Fruit fly (Drosophila melanogaster) whole organism, embryonic: ENCODE measurements around the gene CG1638.

Experiments used
- Abd-B ChIP-seq: fragments of 200-800 bp; sonication (Bioruptor generic); optimal IDR thresholded peaks from 2 replicates; lab custom pipeline; 2018; ENCODE audit warnings: missing biosample characterization, mild to moderate bottlenecking, missing genetic modification characterization, moderate library complexity
- Atf-2 ChIP-seq: fragments of 200-800 bp; sonication (Bioruptor generic); optimal IDR thresholded peaks from 2 replicates; lab custom pipeline; 2016; ENCODE audit warnings: missing biosample characterization, missing genetic modification characterization
- CG1024 ChIP-seq: fragments of 200-800 bp; sonication (Bioruptor generic); IDR thresholded peaks from 2 replicates; pipeline ENCODE4 v1.3.6; 2022; ENCODE audit warnings: missing biosample characterization, missing genetic modification characterization
- CG10462 ChIP-seq: fragments of 200-800 bp; sonication (Bioruptor generic); optimal IDR thresholded peaks from 2 replicates; lab custom pipeline; 2016; ENCODE audit warnings: missing biosample characterization, missing genetic modification characterization
- CG13123 ChIP-seq: fragments of 200-800 bp; sonication (Bioruptor generic); optimal IDR thresholded peaks from 2 replicates; lab custom pipeline; 2016; ENCODE audit warnings: missing biosample characterization, missing genetic modification characterization
- CG14965 ChIP-seq: fragments of 200-800 bp; sonication (Bioruptor generic); optimal IDR thresholded peaks from 2 replicates; lab custom pipeline; 2016; ENCODE audit warnings: missing biosample characterization, missing genetic modification characterization, borderline replicate concordance
- CG15696 ChIP-seq: fragments of 200-800 bp; sonication (Bioruptor generic); optimal IDR thresholded peaks from 2 replicates; lab custom pipeline; 2019; ENCODE audit warnings: missing biosample characterization, mild to moderate bottlenecking, missing genetic modification characterization, moderate library complexity
- CG18011 ChIP-seq: fragments of 200-800 bp; sonication (Bioruptor generic); optimal IDR thresholded peaks from 2 replicates; lab custom pipeline; 2017; ENCODE audit warnings: missing biosample characterization, missing genetic modification characterization, mild to moderate bottlenecking, moderate library complexity, missing genotype
- CG1832 ChIP-seq: fragments of 200-800 bp; sonication (Bioruptor generic); optimal IDR thresholded peaks from 2 replicates; lab custom pipeline; 2017; ENCODE audit warnings: missing biosample characterization, mild to moderate bottlenecking, missing genetic modification characterization, inconsistent platforms
- CG18619 ChIP-seq: fragments of 200-800 bp; sonication (Bioruptor generic); optimal IDR thresholded peaks from 3 replicates; lab custom pipeline; 2017; ENCODE audit warnings: missing biosample characterization, mild to moderate bottlenecking, missing genetic modification characterization
- CG33557 ChIP-seq: fragments of 200-800 bp; sonication (Bioruptor generic); optimal IDR thresholded peaks from 2 replicates; lab custom pipeline; 2019; ENCODE audit warnings: missing biosample characterization, mild to moderate bottlenecking, missing genetic modification characterization, moderate library complexity
- CG4282 ChIP-seq: fragments of 200-800 bp; sonication (Bioruptor generic); optimal IDR thresholded peaks from 2 replicates; lab custom pipeline; 2016; ENCODE audit warnings: missing biosample characterization, missing genetic modification characterization
- CG43689 ChIP-seq: fragments of 200-800 bp; sonication (Bioruptor generic); IDR thresholded peaks from 2 replicates; pipeline ENCODE4 v1.3.6; 2022; ENCODE audit warnings: missing biosample characterization, missing genetic modification characterization
- CG6654 ChIP-seq: fragments of 200-800 bp; sonication (Bioruptor generic); optimal IDR thresholded peaks from 2 replicates; lab custom pipeline; 2017; ENCODE audit warnings: missing biosample characterization, mild to moderate bottlenecking, missing genetic modification characterization
- CG7357 ChIP-seq: fragments of 200-800 bp; sonication (Bioruptor generic); IDR thresholded peaks from 3 replicates; pipeline ENCODE4 v1.3.6; 2022; ENCODE audit warnings: missing biosample characterization, missing genetic modification characterization
- CG7987 ChIP-seq: fragments of 200-800 bp; sonication (Bioruptor generic); optimal IDR thresholded peaks from 2 replicates; lab custom pipeline; 2018; ENCODE audit warnings: missing biosample characterization, mild to moderate bottlenecking, missing genetic modification characterization, moderate library complexity
- CG8359 ChIP-seq: fragments of 200-800 bp; sonication (Bioruptor generic); optimal IDR thresholded peaks from 2 replicates; lab custom pipeline; 2017; ENCODE audit warnings: missing biosample characterization, mild to moderate bottlenecking, missing genetic modification characterization, borderline replicate concordance
- CG9817 ChIP-seq: fragments of 200-800 bp; sonication (Bioruptor generic); optimal IDR thresholded peaks from 2 replicates; lab custom pipeline; 2018; ENCODE audit warnings: missing biosample characterization, mild to moderate bottlenecking, missing genetic modification characterization, moderate library complexity
- CTCF ChIP-seq: fragments of 200-800 bp; sonication (Bioruptor generic); optimal IDR thresholded peaks from 2 replicates; lab custom pipeline; 2017; ENCODE audit warnings: missing biosample characterization, mild to moderate bottlenecking, missing genetic modification characterization, moderate library complexity
- Doc2 ChIP-seq: fragments of 200-800 bp; sonication (Bioruptor generic); IDR thresholded peaks from 2 replicates; pipeline ENCODE4 v1.3.6; 2022; ENCODE audit warnings: missing biosample characterization, missing genetic modification characterization
- E2f1 ChIP-seq: fragments of 200-800 bp; sonication (Bioruptor generic); IDR thresholded peaks from 2 replicates; pipeline ENCODE4 v1.3.6; 2022; ENCODE audit warnings: missing biosample characterization, missing genetic modification characterization
- Gsc ChIP-seq: fragments of 200-800 bp; sonication (Bioruptor generic); IDR thresholded peaks from 2 replicates; pipeline ENCODE4 v1.3.6; 2022; ENCODE audit warnings: missing biosample characterization, missing genetic modification characterization
- Gug ChIP-seq: fragments of 200-800 bp; sonication (Bioruptor generic); IDR thresholded peaks from 4 replicates; pipeline ENCODE4 v1.3.6; 2022; ENCODE audit warnings: missing biosample characterization, missing genetic modification characterization
- HLH54F ChIP-seq: fragments of 200-800 bp; sonication (Bioruptor generic); optimal IDR thresholded peaks from 3 replicates; lab custom pipeline; 2016; ENCODE audit warnings: missing biosample characterization, missing genetic modification characterization
- Hsf ChIP-seq: fragments of 200-800 bp; sonication (Bioruptor generic); optimal IDR thresholded peaks from 3 replicates; lab custom pipeline; 2016; ENCODE audit warnings: missing biosample characterization, missing genetic modification characterization
- Jarid2 ChIP-seq: fragments of 200-800 bp; sonication (Bioruptor generic); optimal IDR thresholded peaks from 3 replicates; lab custom pipeline; 2017; ENCODE audit warnings: mild to moderate bottlenecking, missing biosample characterization, missing genetic modification reagents, missing genetic modification characterization
- Ravus ChIP-seq: fragments of 200-800 bp; sonication (Bioruptor generic); IDR thresholded peaks from 2 replicates; pipeline ENCODE4 v1.3.6; 2022; ENCODE audit warnings: missing biosample characterization, missing genetic modification characterization
- Xbp1 ChIP-seq: fragments of 200-800 bp; sonication (Bioruptor generic); optimal IDR thresholded peaks from 3 replicates; lab custom pipeline; 2016; ENCODE audit warnings: missing biosample characterization, mild to moderate bottlenecking, missing genetic modification characterization
- ab ChIP-seq: fragments of 200-800 bp; sonication (Bioruptor generic); optimal IDR thresholded peaks from 2 replicates; lab custom pipeline; 2016; ENCODE audit warnings: missing biosample characterization, missing genetic modification characterization
- aop ChIP-seq: fragments of 200-800 bp; sonication (Bioruptor generic); IDR thresholded peaks from 2 replicates; pipeline ENCODE4 v1.3.6; 2022; ENCODE audit warnings: missing biosample characterization, missing genetic modification characterization
- bigmax ChIP-seq: fragments of 200-800 bp; sonication (Bioruptor generic); optimal IDR thresholded peaks from 2 replicates; lab custom pipeline; 2018; ENCODE audit warnings: missing biosample characterization, mild to moderate bottlenecking, missing genetic modification characterization
- br ChIP-seq: fragments of >200 bp; optimal IDR thresholded peaks from 2 replicates; lab custom pipeline; 2017
- croc ChIP-seq: fragments of 200-800 bp; sonication (Bioruptor generic); conservative IDR thresholded peaks from 3 replicates; pipeline ENCODE4 v1.3.6; 2022; ENCODE audit warnings: missing biosample characterization, missing genetic modification characterization
- ems ChIP-seq: fragments of 200-800 bp; sonication (Bioruptor generic); optimal IDR thresholded peaks from 3 replicates; lab custom pipeline; 2016; ENCODE audit warnings: missing biosample characterization, missing genetic modification characterization
- fru ChIP-seq: fragments of >200 bp; optimal IDR thresholded peaks from 2 replicates; lab custom pipeline; 2017
- ftz-f1 ChIP-seq: fragments of 200-800 bp; sonication (Bioruptor generic); optimal IDR thresholded peaks from 2 replicates; lab custom pipeline; 2016; ENCODE audit warnings: missing biosample characterization, missing genetic modification characterization
- gfzf ChIP-seq: fragments of 200-800 bp; sonication (Bioruptor generic); optimal IDR thresholded peaks from 2 replicates; lab custom pipeline; 2016; ENCODE audit warnings: missing biosample characterization, mild to moderate bottlenecking, missing genetic modification characterization, moderate library complexity
- grau ChIP-seq: fragments of 200-800 bp; optimal IDR thresholded peaks from 3 replicates; lab custom pipeline; 2019; ENCODE audit warnings: missing biosample characterization, mild to moderate bottlenecking, missing genetic modification characterization, moderate library complexity
- gsb ChIP-seq: fragments of 200-800 bp; sonication (Bioruptor generic); IDR thresholded peaks from 2 replicates; pipeline ENCODE4 v1.3.6; 2022; ENCODE audit warnings: missing biosample characterization, missing genetic modification characterization
- ham ChIP-seq: fragments of 200-800 bp; sonication (Bioruptor generic); IDR thresholded peaks from 2 replicates; pipeline ENCODE4 v1.3.6; 2022; ENCODE audit warnings: missing biosample characterization, missing genetic modification characterization
- kah ChIP-seq: fragments of 200-800 bp; sonication (Bioruptor generic); optimal IDR thresholded peaks from 2 replicates; lab custom pipeline; 2018; ENCODE audit warnings: missing biosample characterization, mild to moderate bottlenecking, missing genetic modification characterization
- ken ChIP-seq: fragments of 200-800 bp; sonication (Bioruptor generic); IDR thresholded peaks from 3 replicates; pipeline ENCODE4 v1.3.6; 2022; ENCODE audit warnings: missing biosample characterization, missing genetic modification characterization
- nom ChIP-seq: fragments of 200-800 bp; sonication (Bioruptor generic); optimal IDR thresholded peaks from 2 replicates; lab custom pipeline; 2017; ENCODE audit warnings: missing biosample characterization, missing genetic modification characterization, mild to moderate bottlenecking, moderate library complexity, missing genetic modification reagents
- oc ChIP-seq: fragments of 200-800 bp; sonication (Bioruptor generic); optimal IDR thresholded peaks from 2 replicates; lab custom pipeline; 2018; ENCODE audit warnings: missing biosample characterization, mild to moderate bottlenecking, missing genetic modification characterization, moderate library complexity
- pb ChIP-seq: fragments of 200-800 bp; sonication (Bioruptor generic); optimal IDR thresholded peaks from 3 replicates; lab custom pipeline; 2016; ENCODE audit warnings: missing biosample characterization, missing genetic modification characterization
- phol ChIP-seq: fragments of 200-800 bp; sonication (Bioruptor generic); optimal IDR thresholded peaks from 3 replicates; lab custom pipeline; 2018; ENCODE audit warnings: missing biosample characterization, mild to moderate bottlenecking, missing genetic modification characterization, moderate library complexity
- pnt ChIP-seq: fragments of 200-800 bp; sonication (Bioruptor generic); optimal IDR thresholded peaks from 3 replicates; lab custom pipeline; 2016; ENCODE audit warnings: missing biosample characterization, missing genetic modification characterization
- sob ChIP-seq: fragments of 200-800 bp; sonication (Bioruptor generic); IDR thresholded peaks from 2 replicates; pipeline ENCODE4 v1.3.6; 2022; ENCODE audit warnings: missing biosample characterization, missing genetic modification characterization
- tio ChIP-seq: fragments of 200-800 bp; sonication (Bioruptor generic); optimal IDR thresholded peaks from 2 replicates; lab custom pipeline; 2017; ENCODE audit warnings: missing biosample characterization, missing genetic modification characterization, inconsistent platforms
- unc-4 ChIP-seq: fragments of 200-800 bp; sonication (Bioruptor generic); IDR thresholded peaks from 2 replicates; pipeline ENCODE4 v1.3.6; 2022; ENCODE audit warnings: missing biosample characterization, missing genetic modification characterization; ENCODE audit not compliant: partially characterized antibody
- wek ChIP-seq: fragments of 200-800 bp; sonication (Bioruptor generic); optimal IDR thresholded peaks from 3 replicates; lab custom pipeline; 2018; ENCODE audit warnings: missing biosample characterization, mild to moderate bottlenecking, missing genetic modification characterization, moderate library complexity
- wor ChIP-seq: fragments of 200-800 bp; sonication (Bioruptor generic); IDR thresholded peaks from 2 replicates; pipeline ENCODE4 v1.3.6; 2022; ENCODE audit warnings: missing biosample characterization, missing genetic modification characterization

Gene CG1638

dm6 chr3R:31588374-31588773 lies 2.0 kb upstream of the CG1638 start, which contains the start of gene CG1635 (continued):
- TF ChIP-seq pnt (GFP tag; lab: Kevin White, UChicago) (peak; percentile 87), CTCF (GFP tag; lab: Kevin White, UChicago) (peak; percentile 79), oc (peak; percentile 100), croc (peak; percentile 98), CG10462 (peak; percentile 97), CG9817 (tag; lab: Kevin White, UChicago) (peak; percentile 100), grau (tag; lab: Kevin White, UChicago) (peak; percentile 99), Hsf (GFP tag; lab: Kevin White, UChicago) (peak; percentile 99), ftz-f1 (GFP tag; lab: Kevin White, UChicago) (peak; percentile 90), Doc2 (peak; percentile 95), gfzf (GFP tag; lab: Kevin White, UChicago) (peak; percentile 7), CG43689 (peak; percentile 98), gsb (GFP tag; lab: Robert Waterston, UW) (peak; percentile 99), CG1832 (no peak), ham (GFP tag; lab: Robert Waterston, UW) (peak; percentile 98), pb (GFP tag; lab: Kevin White, UChicago) (peak; percentile 97), Ravus (GFP tag; lab: Robert Waterston, UW) (peak; percentile 98), CG18619 (GFP tag; lab: Kevin White, UChicago) (peak; percentile 99), nom (GFP tag; lab: Kevin White, UChicago) (peak; percentile 94), CG7987 (GFP tag; lab: Kevin White, UChicago) (peak; percentile 98), CG1024 (peak; percentile 98), bigmax (GFP tag; lab: Kevin White, UChicago) (peak; percentile 88), CG6654 (GFP tag; lab: Kevin White, UChicago) (peak; percentile 93), wek (GFP tag; lab: Kevin White, UChicago) (peak; percentile 95), ken (GFP tag; lab: Robert Waterston, UW) (peak; percentile 99), HLH54F (GFP tag; lab: Kevin White, UChicago) (peak; percentile 98), CG7357 (peak; percentile 95), ems (GFP tag; lab: Kevin White, UChicago) (peak; percentile 94), CG14965 (GFP tag; lab: Kevin White, UChicago) (peak; percentile 82), tio (GFP tag; lab: Kevin White, UChicago) (peak; percentile 96), CG4282 (peak; percentile 95), ab (GFP tag; lab: Kevin White, UChicago) (peak; percentile 90), Gug (GFP tag; lab: Robert Waterston, UW) (peak; percentile 96), br (lab: Kevin White, UChicago) (no peak), sob (GFP tag; lab: Robert Waterston, UW) (peak; percentile 100), CG15696 (peak; percentile 98), Xbp1 (peak; percentile 99), CG18011 (GFP tag; lab: Kevin White, UChicago) (peak; percentile 93), phol (peak; percentile 99), CG13123 (GFP tag; lab: Kevin White, UChicago) (peak; percentile 97), wor (GFP tag; lab: Robert Waterston, UW) (peak; percentile 99), fru (lab: Kevin White, UChicago) (no peak), Abd-B (GFP tag; lab: Kevin White, UChicago) (peak; percentile 88), Atf-2 (peak; percentile 97), kah (GFP tag; lab: Kevin White, UChicago) (peak; percentile 99), Gsc (GFP tag; lab: Robert Waterston, UW) (peak; percentile 94), Jarid2 (GFP tag; lab: Kevin White, UChicago) (peak; percentile 92), E2f1 (peak; percentile 99), CG33557 (peak; percentile 99), aop (GFP tag; lab: Robert Waterston, UW) (peak; percentile 95), unc-4 (GFP tag; lab: Robert Waterston, UW) (0 out of 2 replicates have a peak, but pooled peaks have one; percentile 45), CG8359 (peak; percentile 95)
